Fruit fly (Drosophila melanogaster) S2 (cell line): ENCODE measurements around the gene Mst85C.

ENCODE experiments used
- CG8478 ChIP-seq: fragments of >200 bp; optimal IDR thresholded peaks from 2 replicates; lab custom pipeline; 2018
- CTCF ChIP-seq, 2 experiments: fragments of >200 bp; optimal IDR thresholded peaks; 2 replicates each; lab custom pipeline; 2018

dm6 chr3R:9053021-9053420 lies 4.6 kb downstream of the Mst85C start:
- TF ChIP-seq CTCF (optimal IDR thresholded peaks at IDR 0.05; lab: Kevin White, UChicago) (no peak), CG8478 (no peak)
